Worm (Caenorhabditis elegans) whole organism, early embryonic: Measurements from ENCODE around the gene F57F4.2.

ENCODE experiments used
- B0310.2 ChIP-seq: sonication (generic microtip); optimal IDR thresholded peaks from 2 replicates; lab custom pipeline; 2016; ENCODE audit warnings: mild to moderate bottlenecking, missing genetic modification characterization, missing compliant biosample characterization
- F13C5.2 ChIP-seq: sonication (generic microtip); optimal IDR thresholded peaks from 2 replicates; lab custom pipeline; 2017; ENCODE audit warnings: mild to moderate bottlenecking, missing genetic modification characterization, inconsistent platforms, missing compliant biosample characterization
- aly-1 ChIP-seq: sonication (generic microtip); optimal IDR thresholded peaks from 2 replicates; lab custom pipeline; 2016; ENCODE audit warnings: missing genetic modification characterization, missing compliant biosample characterization
- ama-1 ChIP-seq: fragments of 150-350 bp; optimal IDR thresholded peaks from 2 replicates; lab custom pipeline; 2014
- ceh-13 ChIP-seq: fragments of 200-800 bp; sonication (Bioruptor generic); optimal IDR thresholded peaks from 2 replicates; lab custom pipeline; 2018; ENCODE audit warnings: mild to moderate bottlenecking, missing genetic modification characterization, missing compliant biosample characterization
- ceh-36 ChIP-seq: sonication (generic microtip); optimal IDR thresholded peaks from 2 replicates; lab custom pipeline; 2016; ENCODE audit warnings: missing genetic modification characterization, inconsistent platforms, missing compliant biosample characterization
- ets-7 ChIP-seq: sonication (generic microtip); optimal IDR thresholded peaks from 2 replicates; lab custom pipeline; 2016; ENCODE audit warnings: missing genotype, missing genetic modification characterization, missing compliant biosample characterization
- flt-1 ChIP-seq: fragments of 200-800 bp; sonication (Bioruptor generic); IDR thresholded peaks from 2 replicates; pipeline ENCODE4 v1.3.6; 2022; ENCODE audit warnings: missing genetic modification characterization, missing compliant biosample characterization
- hmbx-1 ChIP-seq: sonication (generic microtip); optimal IDR thresholded peaks from 2 replicates; lab custom pipeline; 2016; ENCODE audit warnings: mild to moderate bottlenecking, missing genetic modification characterization, missing compliant biosample characterization
- hmg-4 ChIP-seq: fragments of 200-800 bp; sonication (Bioruptor generic); optimal IDR thresholded peaks from 2 replicates; lab custom pipeline; 2018; ENCODE audit warnings: mild to moderate bottlenecking, missing genetic modification characterization, missing compliant biosample characterization
- hnd-1 ChIP-seq: sonication (generic microtip); optimal IDR thresholded peaks from 2 replicates; lab custom pipeline; 2016; ENCODE audit warnings: missing genetic modification characterization, missing compliant biosample characterization
- pes-1 ChIP-seq: fragments of 200-800 bp; sonication (Bioruptor generic); IDR thresholded peaks from 2 replicates; pipeline ENCODE4 v1.3.6; 2022; ENCODE audit warnings: missing genetic modification reagents, missing genetic modification characterization, missing compliant biosample characterization
- scrt-1 ChIP-seq: fragments of 200-800 bp; sonication (Bioruptor generic); IDR thresholded peaks from 2 replicates; pipeline ENCODE4 v1.3.6; 2022; ENCODE audit warnings: missing genetic modification characterization, missing compliant biosample characterization
- sea-1 ChIP-seq: fragments of 200-800 bp; sonication (Bioruptor generic); conservative IDR thresholded peaks from 2 replicates; pipeline ENCODE4 v1.3.6; 2022; ENCODE audit warnings: missing genetic modification characterization, missing compliant biosample characterization
- tbx-11 ChIP-seq: fragments of 200-800 bp; sonication (Bioruptor generic); IDR thresholded peaks from 2 replicates; pipeline ENCODE4 v1.3.6; 2022; ENCODE audit warnings: missing genetic modification characterization, missing compliant biosample characterization
- tbx-37 ChIP-seq: fragments of 200-800 bp; sonication (Bioruptor generic); conservative IDR thresholded peaks from 2 replicates; pipeline ENCODE4 v1.3.6; 2022; ENCODE audit warnings: missing genetic modification reagents, missing genetic modification characterization, missing compliant biosample characterization
- tra-4 ChIP-seq: sonication (generic microtip); optimal IDR thresholded peaks from 2 replicates; lab custom pipeline; 2017; ENCODE audit warnings: missing genetic modification characterization, missing compliant biosample characterization

The F57F4.2 gene

ce11 chrV:6407587-6407986 lies 18.1 kb upstream of the F57F4.2 start:
- TF ChIP-seq pes-1 (GFP tag; lab: Robert Waterston, UW) (no peak), B0310.2 (tag; lab: Kevin White, UChicago) (no peak), ceh-13 (no peak), tra-4 (tag; lab: Kevin White, UChicago) (no peak), flt-1 (GFP tag; lab: Robert Waterston, UW) (no peak), hmbx-1 (tag; lab: Kevin White, UChicago) (no peak), aly-1 (no peak), hnd-1 (no peak), F13C5.2 (no peak)

- no peak for TF ChIP-seq tra-4 (tag; lab: Kevin White, UChicago)
- TF ChIP-seq flt-1 (GFP tag; lab: Robert Waterston, UW), result no peak
- TF ChIP-seq pes-1 (GFP tag; lab: Robert Waterston, UW), result no peak
- TF ChIP-seq tbx-11 (GFP tag; lab: Robert Waterston, UW), result no peak
These were observed 11.5 kb upstream of the F57F4.2 start for ce11 chrV:6400950-6401551.

- TF ChIP-seq F13C5.2 (no peak), B0310.2 (tag; lab: Kevin White, UChicago) (no peak), ceh-13 (no peak), tbx-37 (no peak), ets-7 (no peak), sea-1 (GFP tag; lab: Robert Waterston, UW) (no peak), hnd-1 (no peak), tra-4 (tag; lab: Kevin White, UChicago) (no peak), hmbx-1 (tag; lab: Kevin White, UChicago) (no peak), ama-1 (lab: Kevin White, UChicago) (no peak), pes-1 (GFP tag; lab: Robert Waterston, UW) (no peak)
These were observed 11.0 kb upstream of the F57F4.2 start for ce11 chrV:6400528-6400927.

- no peak for TF ChIP-seq pes-1 (GFP tag; lab: Robert Waterston, UW)
- TF ChIP-seq ceh-36 (tag; lab: Kevin White, UChicago), result no peak
- no peak for TF ChIP-seq B0310.2 (tag; lab: Kevin White, UChicago)
- no peak for TF ChIP-seq sea-1 (GFP tag; lab: Robert Waterston, UW)
- TF ChIP-seq ceh-13, result no peak
- no peak for TF ChIP-seq tbx-11 (GFP tag; lab: Robert Waterston, UW)
- no peak for TF ChIP-seq ama-1 (lab: Kevin White, UChicago)
- TF ChIP-seq F13C5.2, result no peak
- no peak for TF ChIP-seq hmbx-1 (tag; lab: Kevin White, UChicago)
- no peak for TF ChIP-seq scrt-1 (GFP tag; lab: Robert Waterston, UW)
- TF ChIP-seq ets-7, result no peak
- no peak for TF ChIP-seq aly-1
- no peak for TF ChIP-seq tbx-37
- TF ChIP-seq hmg-4 (GFP tag; lab: Kevin White, UChicago), result no peak
- no peak for TF ChIP-seq tra-4 (tag; lab: Kevin White, UChicago)
- TF ChIP-seq flt-1 (GFP tag; lab: Robert Waterston, UW), result no peak
- TF ChIP-seq hnd-1, result no peak
These were observed 10.3 kb upstream of the F57F4.2 start, which contains the start of gene gfi-1 for ce11 chrV:6399831-6400230. Gene gfi-1, minus strand, starts transcription at chrV:6399931.

- no peak for TF ChIP-seq hmbx-1 (tag; lab: Kevin White, UChicago)
- TF ChIP-seq F13C5.2, result no peak
- TF ChIP-seq tbx-11 (GFP tag; lab: Robert Waterston, UW), result no peak
- no peak for TF ChIP-seq flt-1 (GFP tag; lab: Robert Waterston, UW)
- TF ChIP-seq ama-1 (lab: Kevin White, UChicago), result no peak
- no peak for TF ChIP-seq sea-1 (GFP tag; lab: Robert Waterston, UW)
- TF ChIP-seq aly-1, result no peak
- no peak for TF ChIP-seq pes-1 (GFP tag; lab: Robert Waterston, UW)
- no peak for TF ChIP-seq B0310.2 (tag; lab: Kevin White, UChicago)
- TF ChIP-seq ceh-13, result no peak
- TF ChIP-seq tbx-37, result no peak
- no peak for TF ChIP-seq scrt-1 (GFP tag; lab: Robert Waterston, UW)
These were observed 9.4 kb upstream of the F57F4.2 start for ce11 chrV:6398922-6399321.

- TF ChIP-seq F13C5.2, result no peak
- no peak for TF ChIP-seq ets-7
- TF ChIP-seq tra-4 (tag; lab: Kevin White, UChicago), result no peak
- no peak for TF ChIP-seq flt-1 (GFP tag; lab: Robert Waterston, UW)
- no peak for TF ChIP-seq pes-1 (GFP tag; lab: Robert Waterston, UW)
- TF ChIP-seq tbx-37, result no peak
- TF ChIP-seq ama-1 (lab: Kevin White, UChicago), result no peak
- no peak for TF ChIP-seq B0310.2 (tag; lab: Kevin White, UChicago)
- no peak for TF ChIP-seq ceh-36 (tag; lab: Kevin White, UChicago)
- no peak for TF ChIP-seq ceh-13
- TF ChIP-seq sea-1 (GFP tag; lab: Robert Waterston, UW), result no peak
- TF ChIP-seq aly-1, result no peak
- TF ChIP-seq tbx-11 (GFP tag; lab: Robert Waterston, UW), result no peak
- TF ChIP-seq hmbx-1 (tag; lab: Kevin White, UChicago), result no peak
- TF ChIP-seq scrt-1 (GFP tag; lab: Robert Waterston, UW), result no peak
- no peak for TF ChIP-seq hmg-4 (GFP tag; lab: Kevin White, UChicago)
- TF ChIP-seq hnd-1, result no peak
These were observed 629 bp upstream of the F57F4.2 start, which contains the start of gene F57F4.1 for ce11 chrV:6390163-6390562. Gene F57F4.1, plus strand, starts transcription at chrV:6390463.

- TF ChIP-seq tbx-11 (GFP tag; lab: Robert Waterston, UW) (no peak), ceh-13 (no peak), F13C5.2 (no peak), pes-1 (GFP tag; lab: Robert Waterston, UW) (no peak), B0310.2 (tag; lab: Kevin White, UChicago) (no peak), ceh-36 (tag; lab: Kevin White, UChicago) (no peak), hmbx-1 (tag; lab: Kevin White, UChicago) (no peak), scrt-1 (GFP tag; lab: Robert Waterston, UW) (no peak), aly-1 (no peak), sea-1 (GFP tag; lab: Robert Waterston, UW) (no peak), tra-4 (tag; lab: Kevin White, UChicago) (no peak), ets-7 (no peak), hmg-4 (GFP tag; lab: Kevin White, UChicago) (no peak), flt-1 (GFP tag; lab: Robert Waterston, UW) (no peak), hnd-1 (no peak), ama-1 (lab: Kevin White, UChicago) (no peak), tbx-37 (no peak)
These were observed 3.8 kb downstream of the F57F4.2 start for ce11 chrV:6385677-6386276.
